Comparison of ENCODE assay signal across 4 worm cellular contexts in genomic region chrX:12843530-12843929, ce11.
TF ChIP-seq lines count a peak whose summit lies in the region.

No protein-coding gene starts in this region.

TF ChIP-seq in whole organism, L2 larva, 48 proteins besides CTCF, POLR2A, EP300 and RAD21 (continues in another document):
- TF ChIP-seq ZK546.5 (tag; optimal IDR thresholded peaks at IDR 0.05; lab: Kevin White, UChicago) (no peak), ceh-16 (tag; optimal IDR thresholded peaks at IDR 0.05; lab: Kevin White, UChicago) (no peak), crh-2 (tag; optimal IDR thresholded peaks at IDR 0.05; lab: Kevin White, UChicago) (peak; percentile 20), nhr-129 (tag; optimal IDR thresholded peaks at IDR 0.05; lab: Kevin White, UChicago) (peak; percentile 73), nhr-6 (tag; optimal IDR thresholded peaks at IDR 0.05; lab: Kevin White, UChicago) (no peak), Y55F3AM.14 (GFP tag; optimal IDR thresholded peaks at IDR 0.05; lab: Kevin White, UChicago) (no peak), skn-1 (tag; optimal IDR thresholded peaks at IDR 0.05; lab: Kevin White, UChicago) (no peak), lin-39 (tag; optimal IDR thresholded peaks at IDR 0.05; lab: Kevin White, UChicago) (no peak), gmeb-1 (tag; optimal IDR thresholded peaks at IDR 0.05; lab: Kevin White, UChicago) (peak; percentile 48), nhr-21 (tag; optimal IDR thresholded peaks at IDR 0.05; lab: Kevin White, UChicago) (peak; percentile 8), ztf-1 (GFP tag; conservative IDR thresholded peaks at IDR 0.05; lab: Robert Waterston, UW) (no peak), nhr-25 (tag; optimal IDR thresholded peaks at IDR 0.05; lab: Kevin White, UChicago) (peak; percentile 45), peb-1 (tag; optimal IDR thresholded peaks at IDR 0.05; lab: Kevin White, UChicago) (no peak), R02D3.7 (tag; optimal IDR thresholded peaks at IDR 0.05; lab: Kevin White, UChicago) (no peak), mab-5 (tag; optimal IDR thresholded peaks at IDR 0.05; lab: Kevin White, UChicago) (no peak), elt-1 (tag; optimal IDR thresholded peaks at IDR 0.05; lab: Kevin White, UChicago) (no peak), sem-4 (tag; optimal IDR thresholded peaks at IDR 0.05; lab: Kevin White, UChicago) (no peak), sma-9 (GFP tag; optimal IDR thresholded peaks at IDR 0.05; lab: Kevin White, UChicago) (peak; percentile 51), sma-9 (tag; optimal IDR thresholded peaks at IDR 0.05; lab: Kevin White, UChicago) (no peak), egl-27 (tag; optimal IDR thresholded peaks at IDR 0.05; lab: Kevin White, UChicago) (no peak), nhr-23 (tag; optimal IDR thresholded peaks at IDR 0.05; lab: Kevin White, UChicago) (no peak), nhr-77 (tag; optimal IDR thresholded peaks at IDR 0.05; lab: Kevin White, UChicago) (no peak), elt-3 (tag; optimal IDR thresholded peaks at IDR 0.05; lab: Kevin White, UChicago) (no peak), F13H6.1 (tag; optimal IDR thresholded peaks at IDR 0.05; lab: Kevin White, UChicago) (peak; percentile 49)

TF ChIP-seq in whole organism, L4 larva, 104 proteins besides CTCF, POLR2A, EP300 and RAD21 (continues in another document):
- no peak for TF ChIP-seq aly-2 (tag; optimal IDR thresholded peaks at IDR 0.05; lab: Kevin White, UChicago)
- TF ChIP-seq mxl-2 (GFP tag; conservative IDR thresholded peaks at IDR 0.05; lab: Robert Waterston, UW), result 0 out of 2 replicates have a peak, but pooled peaks have one; percentile 59
- peak; percentile 28; the same call in 1 of the 2 replicates for TF ChIP-seq ceh-44 (GFP tag; IDR thresholded peaks at IDR 0.05; lab: Robert Waterston, UW)
- TF ChIP-seq nhr-42 (GFP tag; IDR thresholded peaks at IDR 0.05; lab: Robert Waterston, UW), result peak; percentile 49; the same call in 1 of the 2 replicates
- 0 out of 2 replicates have a peak, but pooled peaks have one; percentile 30 for TF ChIP-seq nhr-41 (GFP tag; IDR thresholded peaks at IDR 0.05; lab: Robert Waterston, UW)
- peak; percentile 35 for TF ChIP-seq rbr-2 (tag; optimal IDR thresholded peaks at IDR 0.05; lab: Kevin White, UChicago)
- 0 out of 2 replicates have a peak, but pooled peaks have one; percentile 29 for TF ChIP-seq madf-9 (GFP tag; conservative IDR thresholded peaks at IDR 0.05; lab: Robert Waterston, UW)
- peak; percentile 28 for TF ChIP-seq Y5F2A.4 (GFP tag; optimal IDR thresholded peaks at IDR 0.05; lab: Kevin White, UChicago)
- TF ChIP-seq ztf-7 (tag; optimal IDR thresholded peaks at IDR 0.05; lab: Kevin White, UChicago), result peak; percentile 40
- no peak for TF ChIP-seq tag-97 (GFP tag; IDR thresholded peaks at IDR 0.05; lab: Robert Waterston, UW)
- peak; percentile 12 for TF ChIP-seq hlh-11 (tag; optimal IDR thresholded peaks at IDR 0.05; lab: Kevin White, UChicago)
- TF ChIP-seq ZK337.2 (GFP tag; IDR thresholded peaks at IDR 0.05; lab: Robert Waterston, UW), result no peak
- TF ChIP-seq dve-1 (tag; optimal IDR thresholded peaks at IDR 0.05; lab: Kevin White, UChicago; ENCODE audit: insufficient read depth), result peak; percentile 48
- TF ChIP-seq ctbp-1 (GFP tag; IDR thresholded peaks at IDR 0.05; lab: Robert Waterston, UW), result peak; percentile 77
- peak; percentile 69 for TF ChIP-seq aha-1 (tag; lab: Kevin White, UChicago)
- peak; percentile 60 for TF ChIP-seq arid-1 (GFP tag; conservative IDR thresholded peaks at IDR 0.05; lab: Robert Waterston, UW)
- TF ChIP-seq nhr-6 (tag; optimal IDR thresholded peaks at IDR 0.05; lab: Kevin White, UChicago), result peak; percentile 6
- TF ChIP-seq Y48G9A.11 (GFP tag; IDR thresholded peaks at IDR 0.05; lab: Robert Waterston, UW), result peak; percentile 52; the same call in 1 of the 2 replicates
- TF ChIP-seq lin-15B (tag; optimal IDR thresholded peaks at IDR 0.05; lab: Kevin White, UChicago), result no peak
- TF ChIP-seq saeg-2 (GFP tag; IDR thresholded peaks at IDR 0.05; lab: Robert Waterston, UW), result no peak
- peak; percentile 49 for TF ChIP-seq hlh-30 (tag; optimal IDR thresholded peaks at IDR 0.05; lab: Kevin White, UChicago; ENCODE audit: insufficient read depth)
- TF ChIP-seq dmd-6 (GFP tag; IDR thresholded peaks at IDR 0.05; lab: Robert Waterston, UW), result peak; percentile 74

TF ChIP-seq in whole organism, late embryonic, 69 proteins besides CTCF, POLR2A, EP300 and RAD21 (continues in another document):
- TF ChIP-seq elt-2 (tag; optimal IDR thresholded peaks at IDR 0.05; lab: Kevin White, UChicago), result peak; percentile 59
- no peak for TF ChIP-seq ceh-34 (tag; optimal IDR thresholded peaks at IDR 0.05; lab: Kevin White, UChicago)
- TF ChIP-seq ztf-16 (tag; optimal IDR thresholded peaks at IDR 0.05; lab: Kevin White, UChicago), result no peak
- TF ChIP-seq unc-86 (tag; optimal IDR thresholded peaks at IDR 0.05; lab: Kevin White, UChicago), result peak; percentile 13
- TF ChIP-seq rnt-1 (tag; optimal IDR thresholded peaks at IDR 0.05; lab: Kevin White, UChicago), result no peak
- peak; percentile 17 for TF ChIP-seq lin-11 (tag; optimal IDR thresholded peaks at IDR 0.05; lab: Kevin White, UChicago)
- TF ChIP-seq nfya-1 (tag; optimal IDR thresholded peaks at IDR 0.05; lab: Kevin White, UChicago), result no peak
- no peak for TF ChIP-seq mec-3 (tag; optimal IDR thresholded peaks at IDR 0.05; lab: Kevin White, UChicago; ENCODE audit: borderline replicate concordance)
- TF ChIP-seq ceh-24 (tag; optimal IDR thresholded peaks at IDR 0.05; lab: Kevin White, UChicago), result no peak
- TF ChIP-seq ceh-6 (GFP tag; optimal IDR thresholded peaks at IDR 0.05; lab: Kevin White, UChicago), result peak; percentile 14
- no peak for TF ChIP-seq ref-2 (tag; optimal IDR thresholded peaks at IDR 0.05; lab: Kevin White, UChicago)
- TF ChIP-seq tbx-2 (tag; optimal IDR thresholded peaks at IDR 0.05; lab: Kevin White, UChicago), result no peak
- peak; percentile 33 for TF ChIP-seq nhr-232 (tag; optimal IDR thresholded peaks at IDR 0.05; lab: Kevin White, UChicago)
- peak; percentile 50 for TF ChIP-seq hlh-6 (tag; optimal IDR thresholded peaks at IDR 0.05; lab: Kevin White, UChicago)
- peak; percentile 27 for TF ChIP-seq C08G9.2 (tag; optimal IDR thresholded peaks at IDR 0.05; lab: Kevin White, UChicago)
- peak; percentile 9 for TF ChIP-seq sox-4 (tag; optimal IDR thresholded peaks at IDR 0.05; lab: Kevin White, UChicago)
- no peak for TF ChIP-seq unc-42 (tag; optimal IDR thresholded peaks at IDR 0.05; lab: Kevin White, UChicago)
- peak; percentile 30 for TF ChIP-seq sdc-2 (tag; optimal IDR thresholded peaks at IDR 0.05; lab: Kevin White, UChicago)
- no peak for TF ChIP-seq ama-1 (optimal IDR thresholded peaks at IDR 0.05; lab: Kevin White, UChicago)
- peak; percentile 47 for TF ChIP-seq pat-9 (tag; optimal IDR thresholded peaks at IDR 0.05; lab: Kevin White, UChicago)
- no peak for TF ChIP-seq ceh-14 (tag; optimal IDR thresholded peaks at IDR 0.05; lab: Kevin White, UChicago)
- peak; percentile 38 for TF ChIP-seq C38D4.7 (GFP tag; optimal IDR thresholded peaks at IDR 0.05; lab: Kevin White, UChicago)
- no peak for TF ChIP-seq syd-9 (tag; optimal IDR thresholded peaks at IDR 0.05; lab: Kevin White, UChicago)
- peak; percentile 5 for TF ChIP-seq hlh-30 (tag; optimal IDR thresholded peaks at IDR 0.05; lab: Kevin White, UChicago; ENCODE audit: insufficient read depth)
- no peak for TF ChIP-seq pqm-1 (tag; optimal IDR thresholded peaks at IDR 0.05; lab: Kevin White, UChicago)
- no peak for TF ChIP-seq hlh-8 (tag; optimal IDR thresholded peaks at IDR 0.05; lab: Kevin White, UChicago)
- TF ChIP-seq K02D7.2 (tag; optimal IDR thresholded peaks at IDR 0.05; lab: Kevin White, UChicago), result peak; percentile 11

TF ChIP-seq in whole organism, mixed stage, embryonic, 35 proteins besides CTCF, POLR2A, EP300 and RAD21 (continues in another document):
- TF ChIP-seq nhr-237 (tag; optimal IDR thresholded peaks at IDR 0.05; lab: Kevin White, UChicago) (no peak), nhr-28 (tag; optimal IDR thresholded peaks at IDR 0.05; lab: Kevin White, UChicago) (no peak), pha-4 (tag; optimal IDR thresholded peaks at IDR 0.05; lab: Kevin White, UChicago) (no peak), unc-39 (tag; optimal IDR thresholded peaks at IDR 0.05; lab: Kevin White, UChicago) (no peak), sem-2 (GFP tag; optimal IDR thresholded peaks at IDR 0.05; lab: Kevin White, UChicago) (no peak), ham-2 (GFP tag; optimal IDR thresholded peaks at IDR 0.05; lab: Kevin White, UChicago) (no peak), mab-5 (tag; optimal IDR thresholded peaks at IDR 0.05; lab: Kevin White, UChicago) (no peak), lin-32 (GFP tag; optimal IDR thresholded peaks at IDR 0.05; lab: Kevin White, UChicago) (peak; percentile 17), blmp-1 (tag; optimal IDR thresholded peaks at IDR 0.05; lab: Kevin White, UChicago) (no peak), unc-62 (GFP tag; optimal IDR thresholded peaks at IDR 0.05; lab: Kevin White, UChicago) (no peak), ceh-83 (GFP tag; optimal IDR thresholded peaks at IDR 0.05; lab: Kevin White, UChicago) (peak; percentile 77), ceh-43 (GFP tag; optimal IDR thresholded peaks at IDR 0.05; lab: Kevin White, UChicago) (no peak), zip-8 (tag; optimal IDR thresholded peaks at IDR 0.05; lab: Kevin White, UChicago) (no peak), mls-2 (tag; optimal IDR thresholded peaks at IDR 0.05; lab: Kevin White, UChicago) (peak; percentile 49), ztf-11 (tag; optimal IDR thresholded peaks at IDR 0.05; lab: Kevin White, UChicago) (no peak), lsy-2 (tag; optimal IDR thresholded peaks at IDR 0.05; lab: Kevin White, UChicago) (no peak), lin-13 (tag; optimal IDR thresholded peaks at IDR 0.05; lab: Kevin White, UChicago) (no peak), mep-1 (tag; optimal IDR thresholded peaks at IDR 0.05; lab: Kevin White, UChicago) (no peak), nhr-12 (tag; optimal IDR thresholded peaks at IDR 0.05; lab: Kevin White, UChicago) (no peak), nhr-76 (tag; optimal IDR thresholded peaks at IDR 0.05; lab: Kevin White, UChicago) (no peak), sptf-1 (tag; optimal IDR thresholded peaks at IDR 0.05; lab: Kevin White, UChicago) (peak; percentile 39), drap-1 (GFP tag; optimal IDR thresholded peaks at IDR 0.05; lab: Kevin White, UChicago) (peak; percentile 66), tbx-8 (GFP tag; optimal IDR thresholded peaks at IDR 0.05; lab: Kevin White, UChicago) (no peak), ces-1 (GFP tag; optimal IDR thresholded peaks at IDR 0.05; lab: Kevin White, UChicago) (no peak), flh-1 (GFP tag; optimal IDR thresholded peaks at IDR 0.05; lab: Kevin White, UChicago) (peak; percentile 22), elt-3 (tag; optimal IDR thresholded peaks at IDR 0.05; lab: Kevin White, UChicago) (no peak), M03D4.4 (tag; optimal IDR thresholded peaks at IDR 0.05; lab: Kevin White, UChicago) (peak; percentile 52), snpc-4 (tag; optimal IDR thresholded peaks at IDR 0.05; lab: Kevin White, UChicago) (no peak), nhr-2 (tag; optimal IDR thresholded peaks at IDR 0.05; lab: Kevin White, UChicago) (no peak), ceh-39 (tag; optimal IDR thresholded peaks at IDR 0.05; lab: Kevin White, UChicago) (no peak), hlh-1 (tag; optimal IDR thresholded peaks at IDR 0.05; lab: Kevin White, UChicago) (no peak)
